Worm (Caenorhabditis elegans): ENCODE data around the gene K09F6.9.

DNA sequence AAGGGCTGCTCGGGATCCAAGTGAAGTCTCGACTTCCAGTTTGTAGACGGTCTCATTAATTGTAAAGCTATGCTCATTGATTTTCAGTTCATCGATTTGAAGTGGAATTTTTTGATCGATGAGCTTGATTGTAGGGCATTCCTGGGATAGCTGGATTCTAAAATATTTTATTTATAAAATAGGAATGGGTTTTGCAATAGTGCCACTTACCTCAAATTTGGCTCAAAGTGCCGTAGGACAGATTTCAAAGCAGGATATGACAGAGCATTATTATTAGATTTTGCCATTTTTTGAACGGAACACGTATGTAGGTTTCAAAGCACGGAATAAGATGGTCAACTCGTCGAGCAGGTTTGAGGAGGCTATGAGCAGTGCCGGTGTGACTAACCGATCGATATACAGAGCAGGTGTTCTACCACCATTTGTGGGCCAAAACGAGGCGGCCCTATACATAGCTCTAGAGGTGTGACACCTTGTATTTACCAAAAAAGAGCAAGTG lies 13.4 kb upstream of the K09F6.9 start, which contains the start of gene fbxc-25:
- TF ChIP-seq med-1 (GFP tag; optimal IDR thresholded peaks at IDR 0.05; ENCODE audit: insufficient read depth) (no peak), T22C8.4 (GFP tag; IDR thresholded peaks at IDR 0.05) (no peak), flt-1 (GFP tag; IDR thresholded peaks at IDR 0.05) (no peak), ztf-23 (GFP tag; IDR thresholded peaks at IDR 0.05) (no peak), ztf-29 (GFP tag; IDR thresholded peaks at IDR 0.05) (no peak), tab-1 (GFP tag; IDR thresholded peaks at IDR 0.05) (no peak), klf-2 (GFP tag; conservative IDR thresholded peaks at IDR 0.05) (no peak), cog-1 (tag; optimal IDR thresholded peaks at IDR 0.05) (no peak)

Measured in whole organism, midembryonic.